Worm (Caenorhabditis elegans) whole organism, young adult: Measurements from ENCODE around the gene F44E2.6.

ENCODE experiments used
- B0336.3 ChIP-seq: fragments of 200-800 bp; sonication (Bioruptor generic); IDR thresholded peaks from 2 replicates; pipeline ENCODE4 v1.3.6; 2022; ENCODE audit warnings: missing genetic modification characterization, missing compliant biosample characterization
- F22D6.2 ChIP-seq: sonication (generic microtip); optimal IDR thresholded peaks from 2 replicates; lab custom pipeline; 2016; ENCODE audit warnings: mild to moderate bottlenecking, missing genetic modification characterization, missing compliant biosample characterization
- F49E8.2 ChIP-seq: sonication (generic microtip); optimal IDR thresholded peaks from 3 replicates; lab custom pipeline; 2017; ENCODE audit warnings: missing genetic modification characterization, mild to moderate bottlenecking, missing compliant biosample characterization, antibody characterized with exemption, moderate library complexity; ENCODE audit not compliant: insufficient read depth
- F57A8.1 ChIP-seq: fragments of 200-800 bp; sonication (Bioruptor generic); optimal IDR thresholded peaks from 2 replicates; lab custom pipeline; 2018; ENCODE audit warnings: mild to moderate bottlenecking, missing genetic modification characterization, moderate library complexity, missing compliant biosample characterization
- K12H6.12 ChIP-seq: fragments of 200-800 bp; sonication (Bioruptor generic); optimal IDR thresholded peaks from 2 replicates; lab custom pipeline; 2018; ENCODE audit warnings: mild to moderate bottlenecking, missing genetic modification characterization, missing compliant biosample characterization
- T07F8.4 ChIP-seq: sonication (generic microtip); optimal IDR thresholded peaks from 2 replicates; lab custom pipeline; 2016; ENCODE audit warnings: mild to moderate bottlenecking, missing genetic modification characterization, moderate library complexity, missing compliant biosample characterization
- Y56A3A.18 ChIP-seq: fragments of 200-800 bp; sonication (Bioruptor generic); IDR thresholded peaks from 2 replicates; pipeline ENCODE4 v1.3.6; 2022; ENCODE audit warnings: missing genetic modification reagents, missing genetic modification characterization, missing compliant biosample characterization
- Y95B8A.8 ChIP-seq: fragments of 200-800 bp; sonication (Bioruptor generic); IDR thresholded peaks from 2 replicates; pipeline ENCODE4 v1.3.6; 2022; ENCODE audit warnings: missing genetic modification reagents, missing genetic modification characterization, missing compliant biosample characterization
- aptf-2 ChIP-seq: fragments of 200-800 bp; sonication (Bioruptor generic); conservative IDR thresholded peaks from 2 replicates; pipeline ENCODE4 v1.3.6; 2022; ENCODE audit warnings: missing genetic modification reagents, missing genetic modification characterization, missing compliant biosample characterization
- attf-5 ChIP-seq: fragments of 200-800 bp; sonication (Bioruptor generic); optimal IDR thresholded peaks from 2 replicates; lab custom pipeline; 2018; ENCODE audit warnings: mild to moderate bottlenecking, missing genetic modification characterization, missing compliant biosample characterization
- attf-6 ChIP-seq: fragments of 200-800 bp; sonication (Bioruptor generic); IDR thresholded peaks from 2 replicates; pipeline ENCODE4 v1.3.6; 2022; ENCODE audit warnings: missing genetic modification reagents, missing genetic modification characterization, missing compliant biosample characterization
- bed-1 ChIP-seq: fragments of 200-800 bp; sonication (Bioruptor generic); IDR thresholded peaks from 2 replicates; pipeline ENCODE4 v1.3.6; 2022; ENCODE audit warnings: missing genetic modification reagents, missing genetic modification characterization, missing compliant biosample characterization
- cebp-1 ChIP-seq, 2 experiments: fragments of 200-800 bp in 1 of 2; sonication (Bioruptor generic) in 1 of 2; sonication (generic microtip) in 1 of 2; IDR thresholded peaks in 1 of 2; optimal IDR thresholded peaks in 1 of 2; 2 replicates each; pipeline versions ENCODE4 v1.3.6 to Lab custom; 2017 to 2022; ENCODE audit warnings: missing compliant biosample characterization in 2 of 2, missing genetic modification characterization in 2 of 2, mild to moderate bottlenecking in 1 of 2, missing genetic modification reagents in 1 of 2, moderate library complexity in 1 of 2
- ceh-100 ChIP-seq: fragments of 200-800 bp; sonication (Bioruptor generic); IDR thresholded peaks from 2 replicates; pipeline ENCODE4 v1.3.6; 2022; ENCODE audit warnings: missing genetic modification reagents, missing genetic modification characterization, missing compliant biosample characterization
- ceh-27 ChIP-seq: fragments of 200-800 bp; sonication (Bioruptor generic); optimal IDR thresholded peaks from 2 replicates; lab custom pipeline; 2018; ENCODE audit warnings: mild to moderate bottlenecking, missing genetic modification characterization, moderate library complexity, missing compliant biosample characterization
- ceh-58 ChIP-seq: fragments of 200-800 bp; sonication (Bioruptor generic); IDR thresholded peaks from 2 replicates; pipeline ENCODE4 v1.3.6; 2022; ENCODE audit warnings: missing genetic modification characterization, missing compliant biosample characterization
- dpff-1 ChIP-seq: sonication (generic microtip); optimal IDR thresholded peaks from 2 replicates; lab custom pipeline; 2017; ENCODE audit warnings: mild to moderate bottlenecking, missing genetic modification characterization, missing compliant biosample characterization
- dpl-1 ChIP-seq: fragments of 150-350 bp; optimal IDR thresholded peaks from 2 replicates; lab custom pipeline; 2014; ENCODE audit warnings: missing biosample characterization, missing genetic modification reagents, missing genetic modification characterization
- efl-1 ChIP-seq: fragments of 150-350 bp; optimal IDR thresholded peaks from 2 replicates; lab custom pipeline; 2014; ENCODE audit warnings: missing biosample characterization, missing genetic modification reagents, missing genetic modification characterization
- him-1 ChIP-seq: sonication (generic microtip); optimal IDR thresholded peaks from 2 replicates; lab custom pipeline; 2016; ENCODE audit warnings: missing genotype, missing genetic modification reagents, missing genetic modification characterization, missing compliant biosample characterization
- hlh-26 ChIP-seq: fragments of 200-800 bp; sonication (Bioruptor generic); conservative IDR thresholded peaks from 2 replicates; pipeline ENCODE4 v1.3.6; 2022; ENCODE audit warnings: missing genetic modification reagents, missing genetic modification characterization, missing compliant biosample characterization
- hmg-1.2 ChIP-seq: fragments of 200-800 bp; sonication (Bioruptor generic); IDR thresholded peaks from 2 replicates; pipeline ENCODE4 v1.3.6; 2022; ENCODE audit warnings: missing genetic modification reagents, missing genetic modification characterization, missing compliant biosample characterization
- hmg-20 ChIP-seq: fragments of 200-800 bp; sonication (Bioruptor generic); IDR thresholded peaks from 2 replicates; pipeline ENCODE4 v1.3.6; 2022; ENCODE audit warnings: missing genetic modification reagents, missing genetic modification characterization, missing compliant biosample characterization
- let-607 ChIP-seq, 2 experiments: fragments of 200-800 bp in 1 of 2; sonication (Bioruptor generic) in 1 of 2; sonication (generic microtip) in 1 of 2; optimal IDR thresholded peaks; 2 replicates each; lab custom pipeline; 2016 to 2018; ENCODE audit warnings: mild to moderate bottlenecking in 2 of 2, missing compliant biosample characterization in 2 of 2, missing genetic modification characterization in 2 of 2, moderate library complexity in 2 of 2, missing genotype in 1 of 2
- lin-40 ChIP-seq: sonication (generic microtip); optimal IDR thresholded peaks from 2 replicates; lab custom pipeline; 2016; ENCODE audit warnings: missing genetic modification characterization, mild to moderate bottlenecking, missing compliant biosample characterization, missing genotype, missing genetic modification reagents
- lin-54 ChIP-seq: fragments of 200-800 bp; sonication (Bioruptor generic); optimal IDR thresholded peaks from 2 replicates; lab custom pipeline; 2018; ENCODE audit warnings: mild to moderate bottlenecking, missing genetic modification characterization, missing compliant biosample characterization
- madf-6 ChIP-seq: fragments of 200-800 bp; sonication (Bioruptor generic); IDR thresholded peaks from 2 replicates; pipeline ENCODE4 v1.3.6; 2022; ENCODE audit warnings: missing genetic modification reagents, missing genetic modification characterization, missing compliant biosample characterization
- madf-8 ChIP-seq: fragments of 200-800 bp; sonication (Bioruptor generic); conservative IDR thresholded peaks from 2 replicates; pipeline ENCODE4 v1.3.6; 2022; ENCODE audit warnings: missing genetic modification reagents, missing genetic modification characterization, missing compliant biosample characterization
- mxl-1 ChIP-seq: sonication (generic microtip); optimal IDR thresholded peaks from 2 replicates; lab custom pipeline; 2016; ENCODE audit warnings: missing genetic modification characterization, missing compliant biosample characterization
- nfya-1 ChIP-seq: sonication (generic microtip); optimal IDR thresholded peaks from 2 replicates; lab custom pipeline; 2017; ENCODE audit warnings: antibody characterized with exemption, missing compliant biosample characterization, missing genetic modification characterization, borderline replicate concordance; ENCODE audit not compliant: insufficient read depth
- nfyb-1 ChIP-seq: fragments of 200-800 bp; sonication (Bioruptor generic); IDR thresholded peaks from 2 replicates; pipeline ENCODE4 v1.3.6; 2022; ENCODE audit warnings: missing genetic modification reagents, missing genetic modification characterization, missing compliant biosample characterization
- nhr-120 ChIP-seq: fragments of 200-800 bp; sonication (Bioruptor generic); IDR thresholded peaks from 2 replicates; pipeline ENCODE4 v1.3.6; 2022; ENCODE audit warnings: missing genetic modification characterization, missing compliant biosample characterization
- nhr-179 ChIP-seq: sonication (generic microtip); optimal IDR thresholded peaks from 2 replicates; lab custom pipeline; 2016; ENCODE audit warnings: mild to moderate bottlenecking, missing genetic modification characterization, missing compliant biosample characterization
- pbrm-1 ChIP-seq: fragments of 200-800 bp; sonication (Bioruptor generic); IDR thresholded peaks from 2 replicates; pipeline ENCODE4 v1.3.6; 2022; ENCODE audit warnings: missing genetic modification reagents, missing genetic modification characterization, missing compliant biosample characterization
- repo-1 ChIP-seq: sonication (generic microtip); optimal IDR thresholded peaks from 2 replicates; lab custom pipeline; 2017; ENCODE audit warnings: mild to moderate bottlenecking, missing genetic modification characterization, missing compliant biosample characterization
- rpc-1 ChIP-seq, 2 experiments: fragments of 150-350 bp in 1 of 2; sonication (generic microtip) in 1 of 2; optimal IDR thresholded peaks; 2 replicates each; lab custom pipeline; 2014 to 2018; ENCODE audit warnings: missing biosample characterization in 1 of 2, missing genetic modification characterization in 1 of 2, missing genetic modification reagents in 1 of 2, missing genotype in 1 of 2
- snpc-1.1 ChIP-seq: sonication (generic microtip); optimal IDR thresholded peaks from 2 replicates; lab custom pipeline; 2017; ENCODE audit warnings: missing genetic modification characterization, mild to moderate bottlenecking, missing compliant biosample characterization, antibody characterized with exemption, moderate library complexity, missing genotype, missing genetic modification reagents; ENCODE audit not compliant: insufficient read depth
- snpc-4 ChIP-seq, 5 experiments: fragments of 150-350 bp in 1 of 5; sonication (generic microtip) in 4 of 5; optimal IDR thresholded peaks; 2 replicates each; lab custom pipeline; 2014 to 2018; ENCODE audit warnings: missing genetic modification characterization in 5 of 5, missing biosample characterization in 3 of 5, antibody characterized with exemption in 2 of 5, mild to moderate bottlenecking in 2 of 5, missing compliant biosample characterization in 2 of 5, missing genotype in 2 of 5, moderate library complexity in 2 of 5, missing genetic modification reagents in 1 of 5
- tbp1 ChIP-seq: fragments of 200-800 bp; sonication (Bioruptor generic); optimal IDR thresholded peaks from 2 replicates; lab custom pipeline; 2018; ENCODE audit warnings: mild to moderate bottlenecking, missing genetic modification characterization, missing compliant biosample characterization
- ztf-18 ChIP-seq: sonication (generic microtip); optimal IDR thresholded peaks from 2 replicates; lab custom pipeline; 2016; ENCODE audit warnings: missing genotype, mild to moderate bottlenecking, missing genetic modification characterization, missing compliant biosample characterization
- ztf-6 ChIP-seq: fragments of 200-800 bp; sonication (Bioruptor generic); IDR thresholded peaks from 2 replicates; pipeline ENCODE4 v1.3.6; 2022; ENCODE audit warnings: missing genetic modification reagents, missing genetic modification characterization, missing compliant biosample characterization

F44E2.6 gene

ce11 chrIII:8867922-8868655, 23.1 kb upstream of the F44E2.6 start (continued):
- TF ChIP-seq efl-1 (GFP tag; lab: Kevin White, UChicago) = no peak
- no peak for TF ChIP-seq lin-54 (GFP tag; lab: Kevin White, UChicago)
- TF ChIP-seq ceh-27 (GFP tag; lab: Kevin White, UChicago) = no peak
- no peak for TF ChIP-seq dpff-1 (tag; lab: Kevin White, UChicago)
- peak; percentile 39 for TF ChIP-seq attf-5
- TF ChIP-seq nhr-120 = no peak
- TF ChIP-seq cebp-1 (GFP tag; IDR thresholded peaks at IDR 0.05; lab: Robert Waterston, UW) = peak; percentile 96
- TF ChIP-seq cebp-1 (tag; optimal IDR thresholded peaks at IDR 0.05; lab: Kevin White, UChicago) = peak; percentile 97
- no peak for TF ChIP-seq hmg-20 (GFP tag; lab: Robert Waterston, UW)
- TF ChIP-seq let-607 (tag; optimal IDR thresholded peaks at IDR 0.05; lab: Kevin White, UChicago) = peak in 1 of 2 experiments; percentile 21
- peak; percentile 56; the same call in 1 of the 2 replicates for TF ChIP-seq Y56A3A.18 (GFP tag; lab: Robert Waterston, UW)
- TF ChIP-seq tbp1 = peak; percentile 46
- no peak for TF ChIP-seq snpc-4 (GFP tag; optimal IDR thresholded peaks at IDR 0.05; lab: Kevin White, UChicago)
- peak in 1 of 4 experiments; percentile 15 for TF ChIP-seq snpc-4 (tag; optimal IDR thresholded peaks at IDR 0.05; lab: Kevin White, UChicago)
- TF ChIP-seq hmg-1.2 = no peak
- TF ChIP-seq aptf-2 (GFP tag; lab: Robert Waterston, UW) = 0 out of 2 replicates have a peak, but pooled peaks have one; percentile 46
- TF ChIP-seq lin-40 (tag; lab: Kevin White, UChicago) = peak; percentile 40
- TF ChIP-seq snpc-1.1 (tag; lab: Kevin White, UChicago) = no peak
- TF ChIP-seq ceh-58 (GFP tag; lab: Robert Waterston, UW) = no peak
- TF ChIP-seq nfya-1 (tag; lab: Kevin White, UChicago) = no peak
- no peak for TF ChIP-seq K12H6.12
- no peak for TF ChIP-seq mxl-1 (tag; lab: Kevin White, UChicago)
- TF ChIP-seq attf-6 (GFP tag; lab: Robert Waterston, UW) = no peak

- no peak; the same call in 1 of the 2 replicates for TF ChIP-seq B0336.3 (GFP tag; lab: Robert Waterston, UW)
- TF ChIP-seq T07F8.4 (tag; lab: Kevin White, UChicago) = no peak
- TF ChIP-seq Y95B8A.8 = 0 out of 2 replicates have a peak, but pooled peaks have one; percentile 6
- TF ChIP-seq him-1 (tag; lab: Kevin White, UChicago) = no peak
- no peak for TF ChIP-seq hlh-26
- TF ChIP-seq ztf-6 (GFP tag; lab: Robert Waterston, UW) = no peak
- no peak for TF ChIP-seq madf-8 (GFP tag; lab: Robert Waterston, UW)
- TF ChIP-seq F57A8.1 = no peak
- no peak for TF ChIP-seq nfya-1 (tag; lab: Kevin White, UChicago)
- no peak for TF ChIP-seq F49E8.2 (tag; lab: Kevin White, UChicago)
- TF ChIP-seq ztf-18 (tag; lab: Kevin White, UChicago) = no peak
- no peak for TF ChIP-seq F22D6.2
- peak; percentile 35; the same call in 1 of the 2 replicates for TF ChIP-seq pbrm-1 (GFP tag; lab: Robert Waterston, UW)
- TF ChIP-seq rpc-1 (optimal IDR thresholded peaks at IDR 0.05; lab: Kevin White, UChicago) = no peak
- TF ChIP-seq rpc-1 (tag; optimal IDR thresholded peaks at IDR 0.05; lab: Kevin White, UChicago) = no peak
- no peak for TF ChIP-seq dpff-1 (tag; lab: Kevin White, UChicago)
- TF ChIP-seq madf-6 (GFP tag; lab: Robert Waterston, UW) = no peak; the same call in 1 of the 2 replicates
- TF ChIP-seq repo-1 = no peak
- peak; percentile 11; the same call in 1 of the 2 replicates for TF ChIP-seq nfyb-1 (GFP tag; lab: Robert Waterston, UW)
- TF ChIP-seq nhr-179 (tag; lab: Kevin White, UChicago) = no peak
- no peak for TF ChIP-seq bed-1 (GFP tag; lab: Robert Waterston, UW)
- no peak for TF ChIP-seq dpl-1 (GFP tag; lab: Kevin White, UChicago)
- no peak for TF ChIP-seq snpc-4 (GFP tag; optimal IDR thresholded peaks at IDR 0.05; lab: Kevin White, UChicago)
- no peak for TF ChIP-seq snpc-4 (tag; optimal IDR thresholded peaks at IDR 0.05; lab: Kevin White, UChicago)
- TF ChIP-seq mxl-1 (tag; lab: Kevin White, UChicago) = no peak
- no peak for TF ChIP-seq ceh-100 (GFP tag; lab: Robert Waterston, UW)
Observed at ce11 chrIII:8866983-8867842, 22.2 kb upstream of the F44E2.6 start.
